Worm (Caenorhabditis elegans) whole organism, mixed stage, embryonic: ENCODE measurements around the gene C01G5.3.

Experiments used
- blmp-1 ChIP-seq: fragments of 150-350 bp; optimal IDR thresholded peaks from 2 replicates; lab custom pipeline; 2014; ENCODE audit warnings: missing biosample characterization, missing genetic modification characterization
- ceh-43 ChIP-seq: fragments of 200-800 bp; sonication (Bioruptor generic); optimal IDR thresholded peaks from 2 replicates; lab custom pipeline; 2018; ENCODE audit warnings: mild to moderate bottlenecking, missing genetic modification characterization, moderate library complexity, missing compliant biosample characterization
- elt-1 ChIP-seq: sonication (generic microtip); optimal IDR thresholded peaks from 2 replicates; lab custom pipeline; 2017; ENCODE audit warnings: missing genetic modification characterization, mild to moderate bottlenecking, missing compliant biosample characterization, antibody characterized with exemption, moderate library complexity, borderline replicate concordance; ENCODE audit not compliant: insufficient read depth
- lin-32 ChIP-seq: fragments of 200-800 bp; sonication (Bioruptor generic); optimal IDR thresholded peaks from 2 replicates; lab custom pipeline; 2018; ENCODE audit warnings: mild to moderate bottlenecking, missing genetic modification characterization, missing compliant biosample characterization
- lsy-2 ChIP-seq: fragments of 150-350 bp; optimal IDR thresholded peaks from 2 replicates; lab custom pipeline; 2014; ENCODE audit warnings: missing biosample characterization, missing genetic modification characterization
- mls-2 ChIP-seq: sonication (generic microtip); optimal IDR thresholded peaks from 2 replicates; lab custom pipeline; 2016; ENCODE audit warnings: mild to moderate bottlenecking, missing genetic modification characterization, moderate library complexity, missing compliant biosample characterization
- nhr-12 ChIP-seq: fragments of 150-350 bp; optimal IDR thresholded peaks from 2 replicates; lab custom pipeline; 2014; ENCODE audit warnings: missing biosample characterization, missing genetic modification characterization
- nhr-28 ChIP-seq: fragments of 150-350 bp; optimal IDR thresholded peaks from 2 replicates; lab custom pipeline; 2014; ENCODE audit warnings: missing biosample characterization, missing genetic modification characterization
- nhr-76 ChIP-seq: sonication (generic microtip); optimal IDR thresholded peaks from 2 replicates; lab custom pipeline; 2017; ENCODE audit warnings: missing biosample characterization, missing genetic modification characterization
- snpc-4 ChIP-seq: fragments of 150-350 bp; optimal IDR thresholded peaks from 2 replicates; lab custom pipeline; 2014; ENCODE audit warnings: missing biosample characterization, missing genetic modification characterization
- unc-39 ChIP-seq: fragments of 150-350 bp; optimal IDR thresholded peaks from 2 replicates; lab custom pipeline; 2014; ENCODE audit warnings: missing biosample characterization, missing genetic modification characterization
- unc-62 ChIP-seq: fragments of 150-350 bp; optimal IDR thresholded peaks from 2 replicates; lab custom pipeline; 2014; ENCODE audit warnings: missing biosample characterization, missing genetic modification reagents, missing genetic modification characterization
- ztf-11 ChIP-seq: fragments of 150-350 bp; optimal IDR thresholded peaks from 2 replicates; lab custom pipeline; 2014; ENCODE audit warnings: missing biosample characterization, missing genetic modification characterization

ce11 chrIV:6523773-6524172 is 12.2 kb upstream of the C01G5.3 start:
- TF ChIP-seq unc-39 (no peak), lin-32 (GFP tag; lab: Kevin White, UChicago) (no peak), nhr-76 (tag; lab: Kevin White, UChicago) (no peak), nhr-12 (tag; lab: Kevin White, UChicago) (no peak), unc-62 (GFP tag; lab: Kevin White, UChicago) (no peak), nhr-28 (tag; lab: Kevin White, UChicago) (no peak), lsy-2 (tag; lab: Kevin White, UChicago) (no peak), snpc-4 (no peak), elt-1 (tag; lab: Kevin White, UChicago) (no peak), ztf-11 (tag; lab: Kevin White, UChicago) (no peak), mls-2 (tag; lab: Kevin White, UChicago) (no peak), ceh-43 (GFP tag; lab: Kevin White, UChicago) (no peak), blmp-1 (tag; lab: Kevin White, UChicago) (no peak)
